Worm (Caenorhabditis elegans) whole organism, L3 larva: ENCODE measurements around the gene Y94H6A.2.

Source experiments
- ceh-82 ChIP-seq: fragments of 150-350 bp; optimal IDR thresholded peaks from 2 replicates; lab custom pipeline; 2014; ENCODE audit warnings: missing biosample characterization, missing genetic modification characterization
- egl-27 ChIP-seq: sonication (generic microtip); optimal IDR thresholded peaks from 4 replicates; lab custom pipeline; 2017; ENCODE audit warnings: missing biosample characterization, missing genetic modification reagents, missing genetic modification characterization
- elt-1 ChIP-seq: fragments of 150-350 bp; optimal IDR thresholded peaks from 2 replicates; lab custom pipeline; 2014; ENCODE audit warnings: missing biosample characterization, missing genetic modification characterization
- elt-2 ChIP-seq: sonication (generic microtip); optimal IDR thresholded peaks from 2 replicates; lab custom pipeline; 2016; ENCODE audit warnings: missing genetic modification reagents, mild to moderate bottlenecking, missing genetic modification characterization, missing compliant biosample characterization
- elt-3 ChIP-seq, 3 experiments: fragments of 150-350 bp in 1 of 3; sonication (generic microtip) in 2 of 3; optimal IDR thresholded peaks; 2 replicates in 2 of 3; 4 replicates in 1 of 3; lab custom pipeline; 2014 to 2017; ENCODE audit warnings: missing biosample characterization in 3 of 3, missing genetic modification characterization in 3 of 3
- lin-15B ChIP-seq: fragments of 150-350 bp; optimal IDR thresholded peaks from 2 replicates; lab custom pipeline; 2014; ENCODE audit warnings: missing biosample characterization, missing genetic modification characterization
- lin-39 ChIP-seq: fragments of 150-350 bp; optimal IDR thresholded peaks from 2 replicates; lab custom pipeline; 2018; ENCODE audit warnings: missing biosample characterization, missing genetic modification reagents, missing genetic modification characterization
- nhr-237 ChIP-seq: fragments of 150-350 bp; optimal IDR thresholded peaks from 2 replicates; lab custom pipeline; 2014; ENCODE audit warnings: missing biosample characterization, missing genetic modification characterization
- nhr-43 ChIP-seq: sonication (generic microtip); optimal IDR thresholded peaks from 2 replicates; lab custom pipeline; 2016; ENCODE audit warnings: mild to moderate bottlenecking, missing genetic modification characterization, missing compliant biosample characterization; ENCODE audit not compliant: poor library complexity, severe bottlenecking
- sea-2 ChIP-seq: fragments of 150-350 bp; sonication (generic microtip); optimal IDR thresholded peaks from 4 replicates; lab custom pipeline; 2014; ENCODE audit warnings: missing biosample characterization, missing genetic modification reagents, missing genetic modification characterization

- TF ChIP-seq lin-39 (tag; lab: Kevin White, UChicago): no peak
- TF ChIP-seq elt-2: no peak
- TF ChIP-seq egl-27 (tag; lab: Kevin White, UChicago): no peak
- no peak for TF ChIP-seq ceh-82 (tag; lab: Kevin White, UChicago)
- no peak for TF ChIP-seq nhr-43
- TF ChIP-seq lin-15B (tag; lab: Kevin White, UChicago): no peak
- TF ChIP-seq sea-2 (GFP tag; lab: Kevin White, UChicago): no peak
- no peak for TF ChIP-seq nhr-237 (tag; lab: Kevin White, UChicago)
- TF ChIP-seq elt-3 (tag; optimal IDR thresholded peaks at IDR 0.05; lab: Kevin White, UChicago): no peak
- TF ChIP-seq elt-1 (tag; lab: Kevin White, UChicago): no peak
Observed at ce11 chrIV:2736575-2736974, 6.5 kb downstream of the Y94H6A.2 start.
